Worm (Caenorhabditis elegans) whole organism, midembryonic: ENCODE measurements around the gene srbc-54.

ENCODE experiments used
- cog-1 ChIP-seq: sonication (generic microtip); optimal IDR thresholded peaks from 2 replicates; lab custom pipeline; 2016; ENCODE audit warnings: missing genetic modification characterization, missing compliant biosample characterization
- klf-2 ChIP-seq: fragments of 200-800 bp; sonication (Bioruptor generic); conservative IDR thresholded peaks from 2 replicates; pipeline ENCODE4 v1.3.6; 2022; ENCODE audit warnings: missing genetic modification reagents, missing genetic modification characterization, missing compliant biosample characterization
- med-1 ChIP-seq: sonication (generic microtip); optimal IDR thresholded peaks from 2 replicates; lab custom pipeline; 2017; ENCODE audit warnings: missing genetic modification characterization, mild to moderate bottlenecking, missing compliant biosample characterization, antibody characterized with exemption, missing genetic modification reagents; ENCODE audit not compliant: insufficient read depth
- tab-1 ChIP-seq: fragments of 200-800 bp; sonication (Bioruptor generic); IDR thresholded peaks from 2 replicates; pipeline ENCODE4 v1.3.6; 2022; ENCODE audit warnings: missing genetic modification characterization, missing compliant biosample characterization
- ztf-23 ChIP-seq: fragments of 200-800 bp; sonication (Bioruptor generic); IDR thresholded peaks from 2 replicates; pipeline ENCODE4 v1.3.6; 2022; ENCODE audit warnings: missing genetic modification reagents, missing genetic modification characterization, missing compliant biosample characterization

- TF ChIP-seq klf-2 (GFP tag; lab: Robert Waterston, UW) (no peak), cog-1 (tag; lab: Kevin White, UChicago) (no peak), med-1 (no peak), tab-1 (GFP tag; lab: Robert Waterston, UW) (no peak), ztf-23 (GFP tag; lab: Robert Waterston, UW) (no peak)
Observed at ce11 chrV:15782494-15782893, 51.0 kb downstream of the srbc-54 start, which contains the start of gene T26E4.3.
